Worm (Caenorhabditis elegans) whole organism, young adult: ENCODE measurements around the gene col-181.

Experiments
- B0035.1 ChIP-seq: sonication (generic microtip); optimal IDR thresholded peaks from 2 replicates; lab custom pipeline; 2016; ENCODE audit warnings: missing genetic modification characterization, mild to moderate bottlenecking, missing compliant biosample characterization, missing genotype, missing genetic modification reagents
- F10E7.11 ChIP-seq: sonication (generic microtip); optimal IDR thresholded peaks from 2 replicates; lab custom pipeline; 2017; ENCODE audit warnings: mild to moderate bottlenecking, missing genetic modification characterization, moderate library complexity, missing compliant biosample characterization
- F33H1.4 ChIP-seq: fragments of 200-800 bp; sonication (Bioruptor generic); IDR thresholded peaks from 2 replicates; pipeline ENCODE4 v1.3.6; 2022; ENCODE audit warnings: missing genetic modification reagents, missing genetic modification characterization, missing compliant biosample characterization
- F37B4.10 ChIP-seq: fragments of 200-800 bp; sonication (Bioruptor generic); IDR thresholded peaks from 2 replicates; pipeline ENCODE4 v1.3.6; 2022; ENCODE audit warnings: missing genetic modification characterization, missing compliant biosample characterization
- F57C9.4 ChIP-seq: sonication (generic microtip); optimal IDR thresholded peaks from 2 replicates; lab custom pipeline; 2017; ENCODE audit warnings: mild to moderate bottlenecking, missing genetic modification characterization, missing compliant biosample characterization
- K11D2.4 ChIP-seq: fragments of 200-800 bp; sonication (Bioruptor generic); IDR thresholded peaks from 2 replicates; pipeline ENCODE4 v1.3.6; 2022; ENCODE audit warnings: missing genetic modification reagents, missing genetic modification characterization, missing compliant biosample characterization
- K12H6.12 ChIP-seq: fragments of 200-800 bp; sonication (Bioruptor generic); optimal IDR thresholded peaks from 2 replicates; lab custom pipeline; 2018; ENCODE audit warnings: mild to moderate bottlenecking, missing genetic modification characterization, missing compliant biosample characterization
- T07F8.4 ChIP-seq: sonication (generic microtip); optimal IDR thresholded peaks from 2 replicates; lab custom pipeline; 2016; ENCODE audit warnings: mild to moderate bottlenecking, missing genetic modification characterization, moderate library complexity, missing compliant biosample characterization
- T26A5.8 ChIP-seq: sonication (generic microtip); optimal IDR thresholded peaks from 2 replicates; lab custom pipeline; 2016; ENCODE audit warnings: missing genetic modification characterization, missing compliant biosample characterization
- Y53G8AR.9 ChIP-seq: fragments of 200-800 bp; sonication (Bioruptor generic); conservative IDR thresholded peaks from 2 replicates; pipeline ENCODE4 v1.3.6; 2022; ENCODE audit warnings: missing genetic modification reagents, missing genetic modification characterization, missing compliant biosample characterization
- Y67H2A.10 ChIP-seq: fragments of 200-800 bp; sonication (Bioruptor generic); conservative IDR thresholded peaks from 2 replicates; pipeline ENCODE4 v1.3.6; 2022; ENCODE audit warnings: missing genetic modification reagents, missing genetic modification characterization, missing compliant biosample characterization
- Y79H2A.3 ChIP-seq: fragments of 200-800 bp; sonication (Bioruptor generic); conservative IDR thresholded peaks from 2 replicates; pipeline ENCODE4 v1.3.6; 2022; ENCODE audit warnings: missing genetic modification reagents, missing genetic modification characterization, missing compliant biosample characterization
- Y95B8A.8 ChIP-seq: fragments of 200-800 bp; sonication (Bioruptor generic); IDR thresholded peaks from 2 replicates; pipeline ENCODE4 v1.3.6; 2022; ENCODE audit warnings: missing genetic modification reagents, missing genetic modification characterization, missing compliant biosample characterization
- atf-7 ChIP-seq: sonication (generic microtip); optimal IDR thresholded peaks from 2 replicates; lab custom pipeline; 2017; ENCODE audit warnings: mild to moderate bottlenecking, missing genetic modification characterization, missing compliant biosample characterization
- attf-5 ChIP-seq: fragments of 200-800 bp; sonication (Bioruptor generic); optimal IDR thresholded peaks from 2 replicates; lab custom pipeline; 2018; ENCODE audit warnings: mild to moderate bottlenecking, missing genetic modification characterization, missing compliant biosample characterization
- bed-2 ChIP-seq: fragments of 200-800 bp; sonication (Bioruptor generic); IDR thresholded peaks from 2 replicates; pipeline ENCODE4 v1.3.6; 2022; ENCODE audit warnings: missing genetic modification reagents, missing genetic modification characterization, missing compliant biosample characterization
- cebp-1 ChIP-seq, 2 experiments: fragments of 200-800 bp in 1 of 2; sonication (Bioruptor generic) in 1 of 2; sonication (generic microtip) in 1 of 2; IDR thresholded peaks in 1 of 2; optimal IDR thresholded peaks in 1 of 2; 2 replicates each; pipeline versions ENCODE4 v1.3.6 to Lab custom; 2017 to 2022; ENCODE audit warnings: missing compliant biosample characterization in 2 of 2, missing genetic modification characterization in 2 of 2, mild to moderate bottlenecking in 1 of 2, missing genetic modification reagents in 1 of 2, moderate library complexity in 1 of 2
- cebp-2 ChIP-seq: fragments of 200-800 bp; sonication (Bioruptor generic); IDR thresholded peaks from 2 replicates; pipeline ENCODE4 v1.3.6; 2022; ENCODE audit warnings: missing genetic modification characterization, missing compliant biosample characterization
- ceh-100 ChIP-seq: fragments of 200-800 bp; sonication (Bioruptor generic); IDR thresholded peaks from 2 replicates; pipeline ENCODE4 v1.3.6; 2022; ENCODE audit warnings: missing genetic modification reagents, missing genetic modification characterization, missing compliant biosample characterization
- ceh-79 ChIP-seq: sonication (generic microtip); optimal IDR thresholded peaks from 2 replicates; lab custom pipeline; 2017; ENCODE audit warnings: mild to moderate bottlenecking, missing genetic modification characterization, missing compliant biosample characterization
- dox-1 ChIP-seq: fragments of 200-800 bp; sonication (Bioruptor generic); IDR thresholded peaks from 2 replicates; pipeline ENCODE4 v1.3.6; 2022; ENCODE audit warnings: missing genetic modification reagents, missing genetic modification characterization, missing compliant biosample characterization
- fkh-3 ChIP-seq: sonication (generic microtip); optimal IDR thresholded peaks from 2 replicates; lab custom pipeline; 2016; ENCODE audit warnings: mild to moderate bottlenecking, missing genetic modification characterization, missing compliant biosample characterization
- hlh-12 ChIP-seq: sonication (generic microtip); optimal IDR thresholded peaks from 2 replicates; lab custom pipeline; 2016; ENCODE audit warnings: missing genetic modification characterization, missing compliant biosample characterization
- hmg-1.2 ChIP-seq: fragments of 200-800 bp; sonication (Bioruptor generic); IDR thresholded peaks from 2 replicates; pipeline ENCODE4 v1.3.6; 2022; ENCODE audit warnings: missing genetic modification reagents, missing genetic modification characterization, missing compliant biosample characterization
- lag-1 ChIP-seq: fragments of 200-800 bp; sonication (Bioruptor generic); IDR thresholded peaks from 2 replicates; pipeline ENCODE4 v1.3.6; 2022; ENCODE audit warnings: missing genetic modification reagents, missing genetic modification characterization, missing compliant biosample characterization
- lin-26 ChIP-seq: fragments of 200-800 bp; sonication (Bioruptor generic); IDR thresholded peaks from 2 replicates; pipeline ENCODE4 v1.3.6; 2022; ENCODE audit warnings: missing genetic modification reagents, missing genetic modification characterization, missing compliant biosample characterization
- lin-40 ChIP-seq: sonication (generic microtip); optimal IDR thresholded peaks from 2 replicates; lab custom pipeline; 2016; ENCODE audit warnings: missing genetic modification characterization, mild to moderate bottlenecking, missing compliant biosample characterization, missing genotype, missing genetic modification reagents
- lin-54 ChIP-seq: fragments of 200-800 bp; sonication (Bioruptor generic); optimal IDR thresholded peaks from 2 replicates; lab custom pipeline; 2018; ENCODE audit warnings: mild to moderate bottlenecking, missing genetic modification characterization, missing compliant biosample characterization
- madf-8 ChIP-seq: fragments of 200-800 bp; sonication (Bioruptor generic); conservative IDR thresholded peaks from 2 replicates; pipeline ENCODE4 v1.3.6; 2022; ENCODE audit warnings: missing genetic modification reagents, missing genetic modification characterization, missing compliant biosample characterization
- mcd-1 ChIP-seq: fragments of 200-800 bp; sonication (Bioruptor generic); IDR thresholded peaks from 2 replicates; pipeline ENCODE4 v1.3.6; 2022; ENCODE audit warnings: missing genetic modification reagents, missing genetic modification characterization, missing compliant biosample characterization
- mes-4 ChIP-seq: sonication (generic microtip); optimal IDR thresholded peaks from 2 replicates; lab custom pipeline; 2016; ENCODE audit warnings: missing genotype, missing genetic modification characterization, missing compliant biosample characterization
- mxl-1 ChIP-seq: sonication (generic microtip); optimal IDR thresholded peaks from 2 replicates; lab custom pipeline; 2016; ENCODE audit warnings: missing genetic modification characterization, missing compliant biosample characterization
- nfyb-1 ChIP-seq: fragments of 200-800 bp; sonication (Bioruptor generic); IDR thresholded peaks from 2 replicates; pipeline ENCODE4 v1.3.6; 2022; ENCODE audit warnings: missing genetic modification reagents, missing genetic modification characterization, missing compliant biosample characterization
- nhr-120 ChIP-seq: fragments of 200-800 bp; sonication (Bioruptor generic); IDR thresholded peaks from 2 replicates; pipeline ENCODE4 v1.3.6; 2022; ENCODE audit warnings: missing genetic modification characterization, missing compliant biosample characterization
- nhr-27 ChIP-seq: fragments of 200-800 bp; sonication (Bioruptor generic); optimal IDR thresholded peaks from 2 replicates; lab custom pipeline; 2018; ENCODE audit warnings: mild to moderate bottlenecking, missing genetic modification characterization, moderate library complexity, missing compliant biosample characterization
- pbrm-1 ChIP-seq: fragments of 200-800 bp; sonication (Bioruptor generic); IDR thresholded peaks from 2 replicates; pipeline ENCODE4 v1.3.6; 2022; ENCODE audit warnings: missing genetic modification reagents, missing genetic modification characterization, missing compliant biosample characterization
- rpc-1 ChIP-seq, 2 experiments: fragments of 150-350 bp in 1 of 2; sonication (generic microtip) in 1 of 2; optimal IDR thresholded peaks; 2 replicates each; lab custom pipeline; 2014 to 2018; ENCODE audit warnings: missing biosample characterization in 1 of 2, missing genetic modification characterization in 1 of 2, missing genetic modification reagents in 1 of 2, missing genotype in 1 of 2
- sea-2 ChIP-seq: fragments of 200-800 bp; sonication (Bioruptor generic); IDR thresholded peaks from 2 replicates; pipeline ENCODE4 v1.3.6; 2022; ENCODE audit warnings: missing genetic modification characterization, missing compliant biosample characterization
- snpc-1.3 ChIP-seq: sonication (generic microtip); optimal IDR thresholded peaks from 2 replicates; lab custom pipeline; 2017; ENCODE audit warnings: missing genetic modification characterization, mild to moderate bottlenecking, missing compliant biosample characterization, antibody characterized with exemption, moderate library complexity, missing genotype, missing genetic modification reagents; ENCODE audit not compliant: insufficient read depth
- snpc-4 ChIP-seq, 5 experiments: fragments of 150-350 bp in 1 of 5; sonication (generic microtip) in 4 of 5; optimal IDR thresholded peaks; 2 replicates each; lab custom pipeline; 2014 to 2018; ENCODE audit warnings: missing genetic modification characterization in 5 of 5, missing biosample characterization in 3 of 5, antibody characterized with exemption in 2 of 5, mild to moderate bottlenecking in 2 of 5, missing compliant biosample characterization in 2 of 5, missing genotype in 2 of 5, moderate library complexity in 2 of 5, missing genetic modification reagents in 1 of 5
- xnd-1 ChIP-seq: sonication (generic microtip); optimal IDR thresholded peaks from 2 replicates; lab custom pipeline; 2016; ENCODE audit warnings: missing genotype, missing genetic modification reagents, missing genetic modification characterization, missing compliant biosample characterization
- zim-3 ChIP-seq: sonication (generic microtip); optimal IDR thresholded peaks from 2 replicates; lab custom pipeline; 2017; ENCODE audit warnings: mild to moderate bottlenecking, missing genetic modification characterization, moderate library complexity, missing compliant biosample characterization
- ztf-25 ChIP-seq: fragments of 200-800 bp; sonication (Bioruptor generic); IDR thresholded peaks from 2 replicates; pipeline ENCODE4 v1.3.6; 2022; ENCODE audit warnings: missing genetic modification reagents, missing genetic modification characterization, missing compliant biosample characterization
- ztf-26 ChIP-seq: sonication (generic microtip); optimal IDR thresholded peaks from 2 replicates; lab custom pipeline; 2017; ENCODE audit warnings: missing genetic modification characterization, missing compliant biosample characterization

Gene col-181

DNA sequence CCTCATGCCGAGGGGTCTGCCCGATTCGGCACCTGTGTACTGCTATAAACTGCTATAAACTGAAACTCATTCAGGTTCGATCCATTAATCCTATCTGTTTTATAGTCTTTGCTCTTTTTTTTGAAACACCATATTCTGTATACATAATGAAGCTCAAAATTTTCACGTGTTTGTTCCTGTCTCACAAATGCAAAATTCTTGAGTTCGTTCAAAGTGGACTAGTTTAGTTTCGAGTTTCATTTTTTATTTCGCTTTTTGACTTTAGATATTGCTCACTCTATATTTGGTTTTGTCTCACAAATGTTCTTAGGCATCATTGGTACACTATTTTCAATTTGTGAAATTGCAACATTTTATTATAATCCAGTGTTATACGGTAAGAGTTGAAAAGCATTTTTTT, 16.6 kb downstream of the col-181 start, which contains the start of gene lgc-17:
TSS of gene lgc-17 (plus strand) at position 301 of the 400 bp plus-strand sequence.
- TF ChIP-seq cebp-1 (GFP tag; IDR thresholded peaks at IDR 0.05; lab: Robert Waterston, UW), result no peak
- TF ChIP-seq cebp-1 (tag; optimal IDR thresholded peaks at IDR 0.05; lab: Kevin White, UChicago), result no peak
- TF ChIP-seq lag-1, result no peak
- TF ChIP-seq mes-4 (tag; lab: Kevin White, UChicago), result no peak
- TF ChIP-seq nhr-120, result no peak
- no peak for TF ChIP-seq Y67H2A.10 (GFP tag; lab: Robert Waterston, UW)
- no peak for TF ChIP-seq Y79H2A.3 (GFP tag; lab: Robert Waterston, UW)
- TF ChIP-seq sea-2, result no peak
- no peak for TF ChIP-seq Y95B8A.8
- no peak for TF ChIP-seq fkh-3 (tag; lab: Kevin White, UChicago)
- no peak for TF ChIP-seq mxl-1 (tag; lab: Kevin White, UChicago)

DNA sequence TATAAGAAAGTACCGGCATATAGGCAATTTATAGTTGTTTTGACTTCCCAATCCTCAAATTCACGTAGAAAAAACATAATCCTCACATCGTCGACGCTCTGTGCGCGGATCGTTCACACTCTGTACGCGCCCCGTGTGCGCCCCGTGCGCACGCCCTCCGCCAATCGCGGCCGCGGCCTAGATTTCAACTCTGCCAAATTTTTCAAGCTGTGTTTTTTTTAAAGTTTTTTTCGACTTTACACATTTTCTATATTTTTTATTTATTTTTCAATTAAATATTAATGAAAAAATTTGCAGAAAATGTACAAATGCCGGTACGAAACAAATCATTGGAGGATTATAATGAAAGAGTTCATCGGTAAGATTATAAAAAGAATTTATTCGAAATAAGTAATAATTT, 18.4 kb downstream of the col-181 start, which contains the start of gene T01H10.11:
TSS of gene T01H10.11 (plus strand) at position 301 of the 400 bp plus-strand sequence.
- TF ChIP-seq dox-1 (GFP tag; lab: Robert Waterston, UW) (no peak), hmg-1.2 (no peak), zim-3 (tag; lab: Kevin White, UChicago) (no peak), ztf-25 (GFP tag; lab: Robert Waterston, UW) (no peak), F57C9.4 (tag; lab: Kevin White, UChicago) (no peak), snpc-4 (GFP tag; optimal IDR thresholded peaks at IDR 0.05; lab: Kevin White, UChicago) (no peak), snpc-4 (tag; optimal IDR thresholded peaks at IDR 0.05; lab: Kevin White, UChicago) (no peak), nhr-27 (tag; lab: Kevin White, UChicago) (no peak), mcd-1 (GFP tag; lab: Robert Waterston, UW) (no peak), cebp-2 (no peak), B0035.1 (tag; lab: Kevin White, UChicago) (no peak), ceh-100 (GFP tag; lab: Robert Waterston, UW) (no peak), rpc-1 (optimal IDR thresholded peaks at IDR 0.05; lab: Kevin White, UChicago) (no peak), rpc-1 (tag; optimal IDR thresholded peaks at IDR 0.05; lab: Kevin White, UChicago) (no peak), K11D2.4 (GFP tag; lab: Robert Waterston, UW) (no peak), K12H6.12 (tag; lab: Kevin White, UChicago) (no peak), atf-7 (tag; lab: Kevin White, UChicago) (no peak), pbrm-1 (no peak)

ce11 chrX:12125308-12125707, 20.6 kb downstream of the col-181 start, which contains the start of gene lgc-18:
Gene lgc-18, plus strand, starts transcription at chrX:12125608.
- TF ChIP-seq T07F8.4 (tag; lab: Kevin White, UChicago) (no peak), sea-2 (no peak), ztf-26 (no peak), bed-2 (no peak), F37B4.10 (GFP tag; lab: Robert Waterston, UW) (no peak), dox-1 (GFP tag; lab: Robert Waterston, UW) (no peak), hlh-12 (tag; lab: Kevin White, UChicago) (no peak)

DNA sequence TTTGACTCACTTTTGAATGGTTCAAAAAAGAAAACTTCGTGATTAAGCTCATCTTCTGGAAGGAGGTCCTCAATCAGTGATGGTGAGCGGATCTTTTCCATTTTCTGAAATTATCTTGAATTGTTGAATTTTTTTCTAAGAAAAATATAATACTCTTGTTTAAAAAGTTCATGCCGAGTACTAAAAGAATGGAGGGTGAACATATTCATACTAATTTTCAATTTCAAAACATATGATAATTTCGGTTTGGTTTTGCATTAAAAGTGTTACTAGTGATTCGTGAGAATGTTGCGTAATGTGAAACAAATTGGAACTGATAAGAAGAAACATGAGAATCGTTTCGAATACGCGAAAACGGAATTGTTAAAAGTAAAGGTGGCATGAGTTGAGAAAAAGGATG, 36.3 kb downstream of the col-181 start, which contains the start of gene lyst-1:
TSS of gene lyst-1 (minus strand) at position 101 of the 400 bp plus-strand sequence.
- no peak for TF ChIP-seq hmg-1.2
- no peak for TF ChIP-seq F10E7.11
- no peak for TF ChIP-seq madf-8 (GFP tag; lab: Robert Waterston, UW)
- no peak for TF ChIP-seq lin-40 (tag; lab: Kevin White, UChicago)
- no peak for TF ChIP-seq attf-5 (GFP tag; lab: Kevin White, UChicago)
- no peak for TF ChIP-seq lin-54 (GFP tag; lab: Kevin White, UChicago)
- no peak for TF ChIP-seq ceh-79 (tag; lab: Kevin White, UChicago)
- TF ChIP-seq lin-26, result no peak
- no peak for TF ChIP-seq nfyb-1 (GFP tag; lab: Robert Waterston, UW)
- TF ChIP-seq Y67H2A.10 (GFP tag; lab: Robert Waterston, UW), result no peak
- no peak for TF ChIP-seq snpc-1.3 (tag; lab: Kevin White, UChicago)
- no peak for TF ChIP-seq F33H1.4 (GFP tag; lab: Robert Waterston, UW)
- TF ChIP-seq Y53G8AR.9, result no peak
- TF ChIP-seq F57C9.4 (tag; lab: Kevin White, UChicago), result no peak
- TF ChIP-seq T26A5.8, result no peak
- no peak for TF ChIP-seq B0035.1 (tag; lab: Kevin White, UChicago)
- no peak for TF ChIP-seq xnd-1
- no peak for TF ChIP-seq mes-4 (tag; lab: Kevin White, UChicago)
